Fruit fly (Drosophila melanogaster) whole organism, embryonic: ENCODE measurements around the gene CG11426.

Experiments
- CG16779 ChIP-seq: fragments of 200-800 bp; sonication (Bioruptor generic); IDR thresholded peaks from 2 replicates; pipeline ENCODE4 v1.3.6; 2022; ENCODE audit warnings: missing biosample characterization, missing genetic modification characterization
- her ChIP-seq: fragments of 200-800 bp; sonication (Bioruptor generic); optimal IDR thresholded peaks from 2 replicates; lab custom pipeline; 2016; ENCODE audit warnings: missing biosample characterization, missing genetic modification characterization

DNA sequence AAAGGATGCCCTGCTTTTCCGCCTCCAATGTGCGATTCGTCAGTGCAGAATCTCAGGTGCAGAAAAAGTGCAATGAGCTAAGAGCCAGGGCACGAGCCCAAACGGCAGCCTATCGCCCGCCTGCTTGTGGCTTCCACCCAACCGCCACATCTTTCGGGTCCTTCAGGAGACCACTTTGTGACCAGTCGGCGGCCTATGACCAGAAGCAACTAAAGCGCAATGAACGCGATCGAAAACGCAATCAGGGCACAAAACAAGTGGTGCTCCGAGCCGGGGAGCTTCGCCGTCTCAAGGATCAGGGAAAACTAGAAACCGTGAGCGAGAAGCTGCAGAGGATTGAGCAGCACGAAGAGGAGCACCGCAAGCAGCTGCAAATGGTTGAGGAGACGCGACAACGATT is 16.0 kb upstream of the CG11426 start, which contains the start of gene CG11449:
- TF ChIP-seq CG16779 (GFP tag; lab: Robert Waterston, UW) = no peak
- no peak for TF ChIP-seq her
